Worm (Caenorhabditis elegans): Measurements from ENCODE around the gene srz-66.

srz-66 gene

DNA sequence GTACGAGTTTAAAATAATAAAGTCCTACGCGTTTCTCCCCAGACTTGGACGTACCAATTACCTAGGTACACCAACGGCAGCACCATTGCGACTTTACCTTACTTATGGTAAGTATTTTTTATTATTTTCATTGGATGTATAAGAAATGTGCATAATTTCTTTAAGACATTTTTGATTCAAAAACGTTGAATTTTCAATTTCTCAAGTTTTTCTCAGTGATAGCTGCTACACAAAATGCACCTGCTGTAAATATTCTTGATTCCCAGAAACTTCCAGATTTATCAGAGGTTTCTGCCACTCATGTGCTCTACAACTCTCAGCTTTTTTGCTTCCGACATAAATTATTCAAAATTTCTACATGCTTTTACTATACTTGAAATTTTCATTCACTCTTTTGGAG, 14.7 kb upstream of the srz-66 start, which contains the start of gene srh-159:
Gene srh-159 (plus strand): TSS at position 301 of the 400 bp plus-strand sequence.
- no peak for TF ChIP-seq ceh-39 (tag; optimal IDR thresholded peaks at IDR 0.05)
- no peak for TF ChIP-seq nhr-76 (tag; optimal IDR thresholded peaks at IDR 0.05)

DNA sequence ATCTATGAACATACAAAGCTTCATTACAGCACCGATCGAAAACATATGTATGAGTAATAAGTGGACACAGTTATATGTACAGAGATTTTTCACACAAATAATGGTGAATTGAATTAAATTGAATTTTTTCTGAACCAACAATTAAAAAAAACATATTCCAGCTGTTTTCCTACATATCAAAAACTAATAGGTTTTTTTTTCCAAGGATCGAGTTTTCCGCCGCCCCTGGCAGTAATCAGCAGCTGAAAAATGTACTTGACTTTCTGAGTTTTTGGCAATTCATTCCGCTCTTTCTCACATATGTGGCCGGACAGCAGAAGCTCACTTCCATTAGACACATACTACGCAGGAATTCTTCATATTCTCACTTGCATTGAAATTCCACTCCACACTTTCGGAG, 11.1 kb upstream of the srz-66 start, which contains the start of gene srh-174:
Gene srh-174 (plus strand): TSS at position 301 of the 400 bp plus-strand sequence.
- TF ChIP-seq ces-1 (GFP tag; optimal IDR thresholded peaks at IDR 0.05) (no peak), unc-120 (tag; optimal IDR thresholded peaks at IDR 0.05; ENCODE audit: poor library complexity, severe bottlenecking) (no peak), flh-1 (GFP tag; optimal IDR thresholded peaks at IDR 0.05) (no peak), ceh-83 (GFP tag; optimal IDR thresholded peaks at IDR 0.05) (no peak), mep-1 (tag; optimal IDR thresholded peaks at IDR 0.05) (no peak), bed-3 (GFP tag; optimal IDR thresholded peaks at IDR 0.05) (no peak), sem-2 (GFP tag; optimal IDR thresholded peaks at IDR 0.05) (no peak), hlh-1 (tag; optimal IDR thresholded peaks at IDR 0.05) (no peak), nhr-76 (tag; optimal IDR thresholded peaks at IDR 0.05) (no peak), mab-5 (tag; optimal IDR thresholded peaks at IDR 0.05) (no peak)

DNA sequence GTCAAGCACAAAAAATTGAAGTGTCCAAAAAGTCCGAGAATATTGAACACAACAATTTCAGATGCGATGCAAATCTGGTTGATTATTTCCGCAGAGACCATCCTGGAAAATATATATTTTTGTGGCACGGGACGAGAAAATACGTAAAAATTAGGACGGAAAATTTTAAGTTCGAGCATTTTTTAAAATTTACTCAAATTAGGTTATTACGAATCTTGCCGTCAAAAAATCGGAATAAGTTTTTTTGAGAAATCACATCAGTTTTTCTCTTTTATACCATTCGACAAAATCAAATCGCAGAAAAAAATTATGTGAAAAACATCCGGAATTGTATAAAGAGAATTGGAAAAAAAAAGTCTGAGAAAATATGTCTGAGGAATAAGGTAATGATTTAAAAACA, 10.6 kb upstream of the srz-66 start, which contains the start of gene srsx-1:
Gene srsx-1 (minus strand): TSS at position 101 of the 400 bp plus-strand sequence.
- TF ChIP-seq blmp-1 (tag; optimal IDR thresholded peaks at IDR 0.05) (no peak), nhr-28 (tag; optimal IDR thresholded peaks at IDR 0.05) (no peak), ceh-43 (GFP tag; optimal IDR thresholded peaks at IDR 0.05) (no peak), M03D4.4 (tag; optimal IDR thresholded peaks at IDR 0.05) (no peak), elt-1 (tag; optimal IDR thresholded peaks at IDR 0.05; ENCODE audit: borderline replicate concordance, insufficient read depth) (no peak), lsy-2 (tag; optimal IDR thresholded peaks at IDR 0.05) (no peak), nhr-2 (tag; optimal IDR thresholded peaks at IDR 0.05) (no peak), unc-39 (tag; optimal IDR thresholded peaks at IDR 0.05) (no peak), lin-13 (tag; optimal IDR thresholded peaks at IDR 0.05) (no peak)

ce11 chrV:17173738-17174137, 6.4 kb upstream of the srz-66 start, which contains the start of gene srbc-25:
Gene srbc-25 (plus strand): TSS chrV:17174038.
- TF ChIP-seq elt-1 (tag; optimal IDR thresholded peaks at IDR 0.05; ENCODE audit: borderline replicate concordance, insufficient read depth) (no peak), lin-13 (tag; optimal IDR thresholded peaks at IDR 0.05) (no peak), zip-8 (tag; optimal IDR thresholded peaks at IDR 0.05) (no peak), unc-120 (tag; optimal IDR thresholded peaks at IDR 0.05; ENCODE audit: poor library complexity, severe bottlenecking) (no peak), flh-1 (GFP tag; optimal IDR thresholded peaks at IDR 0.05) (no peak), ces-1 (GFP tag; optimal IDR thresholded peaks at IDR 0.05) (no peak), lin-32 (GFP tag; optimal IDR thresholded peaks at IDR 0.05) (no peak), nhr-28 (tag; optimal IDR thresholded peaks at IDR 0.05) (no peak), bed-3 (GFP tag; optimal IDR thresholded peaks at IDR 0.05) (no peak), ham-2 (GFP tag; optimal IDR thresholded peaks at IDR 0.05) (no peak), snpc-4 (tag; optimal IDR thresholded peaks at IDR 0.05) (no peak), ceh-39 (tag; optimal IDR thresholded peaks at IDR 0.05) (no peak)

- TF ChIP-seq ceh-39 (tag; optimal IDR thresholded peaks at IDR 0.05) (no peak), sem-2 (GFP tag; optimal IDR thresholded peaks at IDR 0.05) (no peak), ham-2 (GFP tag; optimal IDR thresholded peaks at IDR 0.05) (no peak), mab-5 (tag; optimal IDR thresholded peaks at IDR 0.05) (no peak), tbx-8 (GFP tag; optimal IDR thresholded peaks at IDR 0.05) (no peak), elt-1 (tag; optimal IDR thresholded peaks at IDR 0.05; ENCODE audit: borderline replicate concordance, insufficient read depth) (no peak), nhr-76 (tag; optimal IDR thresholded peaks at IDR 0.05) (no peak), ztf-11 (tag; optimal IDR thresholded peaks at IDR 0.05) (no peak), unc-62 (GFP tag; optimal IDR thresholded peaks at IDR 0.05) (no peak), nhr-2 (tag; optimal IDR thresholded peaks at IDR 0.05) (no peak), cnd-1 (tag; optimal IDR thresholded peaks at IDR 0.05) (no peak), elt-3 (tag; optimal IDR thresholded peaks at IDR 0.05) (no peak), nhr-237 (tag; optimal IDR thresholded peaks at IDR 0.05) (no peak), sptf-1 (tag; optimal IDR thresholded peaks at IDR 0.05) (no peak), lin-32 (GFP tag; optimal IDR thresholded peaks at IDR 0.05) (no peak), nhr-12 (tag; optimal IDR thresholded peaks at IDR 0.05) (no peak)
Measured at ce11 chrV:17171551-17171950, 4.2 kb upstream of the srz-66 start, which contains the start of gene srbc-26. Gene srbc-26 (plus strand): TSS chrV:17171851.
